Worm (Caenorhabditis elegans): ENCODE results near the gene sqt-2.

Gene sqt-2

DNA sequence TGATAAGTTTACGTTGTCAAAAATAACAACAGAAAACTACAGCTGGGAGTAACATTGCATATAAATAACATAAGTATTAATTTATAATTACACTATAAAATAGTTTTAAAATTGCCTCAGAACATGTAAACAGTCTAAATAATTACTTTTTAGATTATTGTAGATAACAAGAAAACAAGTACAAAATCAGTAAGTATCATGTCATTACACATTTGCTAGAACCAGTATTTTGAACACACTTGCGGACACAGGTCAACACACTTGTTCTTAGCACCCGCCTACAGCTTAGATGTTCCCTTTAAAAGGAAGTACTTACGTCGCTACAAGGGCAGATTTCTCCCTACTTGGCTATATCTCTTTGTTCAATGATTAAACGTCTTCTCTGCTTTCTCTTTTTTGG, 10.8 kb downstream of the sqt-2 start, which contains the start of gene F23F1.2:
F23F1.2 (plus strand) TSS at position 301 of the 400 bp plus-strand sequence.
- TF ChIP-seq madf-10 (tag; optimal IDR thresholded peaks at IDR 0.05) (no peak), lin-35 (GFP tag; optimal IDR thresholded peaks at IDR 0.05) (no peak), athp-1 (tag; optimal IDR thresholded peaks at IDR 0.05) (no peak), repo-1 (tag; optimal IDR thresholded peaks at IDR 0.05) (no peak), nhr-179 (tag; optimal IDR thresholded peaks at IDR 0.05) (no peak), F57A8.1 (GFP tag; optimal IDR thresholded peaks at IDR 0.05) (no peak), hrde-1 (tag; optimal IDR thresholded peaks at IDR 0.05; ENCODE audit: borderline replicate concordance) (no peak), tbx-9 (tag; optimal IDR thresholded peaks at IDR 0.05; ENCODE audit: borderline replicate concordance) (no peak), mes-4 (tag; optimal IDR thresholded peaks at IDR 0.05) (no peak), lir-1 (GFP tag; conservative IDR thresholded peaks at IDR 0.05) (no peak), tbp1 (GFP tag; optimal IDR thresholded peaks at IDR 0.05) (no peak), lin-26 (GFP tag; IDR thresholded peaks at IDR 0.05) (no peak), let-607 (tag; optimal IDR thresholded peaks at IDR 0.05) (no peak), ceh-40 (GFP tag; IDR thresholded peaks at IDR 0.05) (no peak), F37B4.10 (GFP tag; IDR thresholded peaks at IDR 0.05) (no peak), nhr-120 (GFP tag; IDR thresholded peaks at IDR 0.05) (no peak)

DNA sequence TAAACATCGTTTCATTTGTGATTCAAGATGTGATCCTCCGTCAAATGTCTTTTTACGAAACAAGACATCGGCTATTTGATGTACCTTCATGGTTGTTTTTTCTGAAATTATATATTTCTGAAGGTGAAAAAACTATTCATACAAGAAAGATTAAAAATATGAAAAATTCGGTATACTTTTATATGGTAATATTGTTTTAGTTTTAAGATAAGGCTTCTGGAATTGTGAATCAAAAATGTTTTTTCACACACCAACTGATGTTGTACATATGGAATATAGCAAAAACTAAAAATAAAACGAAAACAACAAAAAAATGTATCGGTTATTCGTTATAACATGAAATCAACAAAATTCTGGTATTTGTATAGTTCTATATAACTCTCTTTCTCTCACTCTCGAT, 14.1 kb downstream of the sqt-2 start, which contains the start of gene F23F1.6:
F23F1.6 (minus strand) TSS at position 101 of the 400 bp plus-strand sequence.
- TF ChIP-seq attf-3 (GFP tag; conservative IDR thresholded peaks at IDR 0.05) = no peak
- no peak for TF ChIP-seq Y56A3A.18 (GFP tag; IDR thresholded peaks at IDR 0.05)
- no peak for TF ChIP-seq F23B12.7 (tag; optimal IDR thresholded peaks at IDR 0.05; ENCODE audit: insufficient read depth)
- TF ChIP-seq hlh-12 (tag; optimal IDR thresholded peaks at IDR 0.05) = no peak
- TF ChIP-seq pha-4 (tag; optimal IDR thresholded peaks at IDR 0.05) = no peak
- no peak for TF ChIP-seq ztf-28 (GFP tag; IDR thresholded peaks at IDR 0.05)
- no peak for TF ChIP-seq nhr-120 (GFP tag; IDR thresholded peaks at IDR 0.05)
- TF ChIP-seq B0035.1 (tag; optimal IDR thresholded peaks at IDR 0.05) = no peak
- no peak for TF ChIP-seq F55B11.4 (tag; optimal IDR thresholded peaks at IDR 0.05; ENCODE audit: borderline replicate concordance, insufficient read depth)
- no peak for TF ChIP-seq F57A8.1 (GFP tag; optimal IDR thresholded peaks at IDR 0.05)
- TF ChIP-seq K11D2.4 (GFP tag; IDR thresholded peaks at IDR 0.05) = no peak
- no peak for TF ChIP-seq ama-1 (optimal IDR thresholded peaks at IDR 0.05)
- TF ChIP-seq ama-1 (GFP tag; optimal IDR thresholded peaks at IDR 0.05) = no peak
- no peak for TF ChIP-seq ekl-4 (GFP tag; IDR thresholded peaks at IDR 0.05)
- TF ChIP-seq F39B2.1 (GFP tag; IDR thresholded peaks at IDR 0.05) = no peak
- no peak for TF ChIP-seq ceh-79 (tag; optimal IDR thresholded peaks at IDR 0.05)
- no peak for TF ChIP-seq Y95B8A.8 (GFP tag; IDR thresholded peaks at IDR 0.05)
- no peak for TF ChIP-seq athp-1 (tag; optimal IDR thresholded peaks at IDR 0.05)
- TF ChIP-seq ZK185.1 (tag; optimal IDR thresholded peaks at IDR 0.05; ENCODE audit: poor library complexity, severe bottlenecking) = no peak
- no peak for TF ChIP-seq mcd-1 (GFP tag; IDR thresholded peaks at IDR 0.05)

- no peak for TF ChIP-seq rpc-1 (optimal IDR thresholded peaks at IDR 0.05)
- no peak for TF ChIP-seq rpc-1 (tag; optimal IDR thresholded peaks at IDR 0.05)
- TF ChIP-seq athp-1 (tag; optimal IDR thresholded peaks at IDR 0.05) = no peak
- no peak for TF ChIP-seq F23B12.7 (tag; optimal IDR thresholded peaks at IDR 0.05; ENCODE audit: insufficient read depth)
- TF ChIP-seq F22D6.2 (tag; optimal IDR thresholded peaks at IDR 0.05) = no peak
- no peak for TF ChIP-seq bed-1 (GFP tag; IDR thresholded peaks at IDR 0.05)
- TF ChIP-seq lin-54 (GFP tag; optimal IDR thresholded peaks at IDR 0.05) = no peak
- TF ChIP-seq F39B2.1 (GFP tag; IDR thresholded peaks at IDR 0.05) = no peak
- no peak for TF ChIP-seq akir-1 (GFP tag; optimal IDR thresholded peaks at IDR 0.05)
- no peak for TF ChIP-seq bed-2 (GFP tag; IDR thresholded peaks at IDR 0.05)
- TF ChIP-seq attf-5 (GFP tag; optimal IDR thresholded peaks at IDR 0.05) = no peak
- TF ChIP-seq B0261.1 (tag; optimal IDR thresholded peaks at IDR 0.05) = no peak
Measured at ce11 chrII:39437-39836, 16.3 kb downstream of the sqt-2 start, which contains the start of gene spp-24. Gene spp-24 (minus strand): TSS chrII:39537.

All from whole organism, young adult.